Fruit fly (Drosophila melanogaster) whole organism, prepupa: Measurements from ENCODE around the gene CG17145.

Experiments used
- CG10631 ChIP-seq: fragments of 200-800 bp; sonication (Bioruptor generic); optimal IDR thresholded peaks from 2 replicates; lab custom pipeline; 2016; ENCODE audit warnings: missing biosample characterization, missing genetic modification characterization
- CG10669 ChIP-seq: fragments of 200-800 bp; sonication (Bioruptor generic); optimal IDR thresholded peaks from 3 replicates; lab custom pipeline; 2018; ENCODE audit warnings: missing biosample characterization, mild to moderate bottlenecking, missing genetic modification characterization, moderate library complexity
- CG11294 ChIP-seq: fragments of 200-800 bp; sonication (Bioruptor generic); IDR thresholded peaks from 2 replicates; pipeline ENCODE4 v1.3.6; 2022; ENCODE audit warnings: missing biosample characterization, missing genetic modification characterization
- CG15336 ChIP-seq: fragments of 200-800 bp; sonication (Bioruptor generic); IDR thresholded peaks from 2 replicates; pipeline ENCODE4 v1.3.6; 2022; ENCODE audit warnings: missing biosample characterization, missing genetic modification characterization
- CG1621 ChIP-seq: fragments of 200-800 bp; sonication (Bioruptor generic); optimal IDR thresholded peaks from 3 replicates; lab custom pipeline; 2018; ENCODE audit warnings: missing biosample characterization, mild to moderate bottlenecking, missing genetic modification characterization
- CG16779 ChIP-seq: fragments of 200-800 bp; sonication (Bioruptor generic); optimal IDR thresholded peaks from 3 replicates; lab custom pipeline; 2017; ENCODE audit warnings: missing biosample characterization, mild to moderate bottlenecking, missing genetic modification characterization
- CG3032 ChIP-seq: fragments of 200-800 bp; optimal IDR thresholded peaks from 2 replicates; lab custom pipeline; 2019; ENCODE audit warnings: missing biosample characterization, mild to moderate bottlenecking, missing genetic modification characterization, moderate library complexity
- CG31627 ChIP-seq: fragments of 200-800 bp; sonication (Bioruptor generic); optimal IDR thresholded peaks from 3 replicates; lab custom pipeline; 2016; ENCODE audit warnings: missing biosample characterization, missing genetic modification characterization
- CG32006 ChIP-seq: fragments of 200-800 bp; sonication (Bioruptor generic); optimal IDR thresholded peaks from 3 replicates; lab custom pipeline; 2017; ENCODE audit warnings: missing biosample characterization, mild to moderate bottlenecking, missing genetic modification characterization
- CG34406 ChIP-seq: fragments of 200-800 bp; sonication (Bioruptor generic); optimal IDR thresholded peaks from 3 replicates; lab custom pipeline; 2016; ENCODE audit warnings: missing biosample characterization, missing genetic modification characterization
- CG4318 ChIP-seq: fragments of 200-800 bp; sonication (Bioruptor generic); optimal IDR thresholded peaks from 3 replicates; lab custom pipeline; 2017; ENCODE audit warnings: missing biosample characterization, mild to moderate bottlenecking, missing genetic modification characterization
- CG6163 ChIP-seq: fragments of 200-800 bp; sonication (Bioruptor generic); IDR thresholded peaks from 3 replicates; pipeline ENCODE4 v1.3.6; 2022; ENCODE audit warnings: missing biosample characterization, missing genetic modification characterization
- CG6276 ChIP-seq: fragments of 200-800 bp; sonication (Bioruptor generic); optimal IDR thresholded peaks from 2 replicates; lab custom pipeline; 2017; ENCODE audit warnings: missing biosample characterization, mild to moderate bottlenecking, missing genetic modification characterization
- CG6792 ChIP-seq: fragments of 200-800 bp; sonication (Bioruptor generic); optimal IDR thresholded peaks from 3 replicates; lab custom pipeline; 2016; ENCODE audit warnings: missing biosample characterization, missing genetic modification characterization
- CG6808 ChIP-seq: fragments of 200-800 bp; sonication (Bioruptor generic); optimal IDR thresholded peaks from 3 replicates; lab custom pipeline; 2017; ENCODE audit warnings: missing biosample characterization, missing genetic modification characterization, mild to moderate bottlenecking, moderate library complexity, missing genetic modification reagents
- CG6854 ChIP-seq: fragments of 200-800 bp; sonication (Bioruptor generic); optimal IDR thresholded peaks from 2 replicates; lab custom pipeline; 2017; ENCODE audit warnings: missing biosample characterization, mild to moderate bottlenecking, missing genetic modification characterization
- CG7368 ChIP-seq: fragments of 200-800 bp; sonication (Bioruptor generic); optimal IDR thresholded peaks from 3 replicates; lab custom pipeline; 2016; ENCODE audit warnings: missing biosample characterization, missing genetic modification characterization
- CG8119 ChIP-seq: fragments of 200-800 bp; sonication (Bioruptor generic); IDR thresholded peaks from 3 replicates; pipeline ENCODE4 v1.3.6; 2022; ENCODE audit warnings: missing biosample characterization, missing genetic modification characterization
- CG8319 ChIP-seq: fragments of 200-800 bp; sonication (Bioruptor generic); optimal IDR thresholded peaks from 3 replicates; lab custom pipeline; 2016; ENCODE audit warnings: missing biosample characterization, missing genetic modification characterization
- CG8632 ChIP-seq: fragments of 200-800 bp; sonication (Bioruptor generic); optimal IDR thresholded peaks from 3 replicates; lab custom pipeline; 2016; ENCODE audit warnings: missing biosample characterization, missing genetic modification characterization
- CG9139 ChIP-seq: fragments of 200-800 bp; sonication (Bioruptor generic); optimal IDR thresholded peaks from 3 replicates; lab custom pipeline; 2017; ENCODE audit warnings: missing biosample characterization, mild to moderate bottlenecking, missing genetic modification characterization
- Eip75B ChIP-seq: fragments of 200-800 bp; sonication (Bioruptor generic); optimal IDR thresholded peaks from 3 replicates; lab custom pipeline; 2016; ENCODE audit warnings: missing biosample characterization, missing genetic modification characterization
- Eip93F ChIP-seq: fragments of 200-800 bp; sonication (Bioruptor generic); optimal IDR thresholded peaks from 2 replicates; lab custom pipeline; 2016; ENCODE audit warnings: missing biosample characterization, mild to moderate bottlenecking, missing genetic modification characterization
- Ets96B ChIP-seq: fragments of 200-800 bp; optimal IDR thresholded peaks from 2 replicates; lab custom pipeline; 2019; ENCODE audit warnings: missing biosample characterization, mild to moderate bottlenecking, missing genetic modification characterization, moderate library complexity
- Gug ChIP-seq: fragments of 200-800 bp; sonication (Bioruptor generic); IDR thresholded peaks from 2 replicates; pipeline ENCODE4 v1.3.6; 2022; ENCODE audit warnings: missing biosample characterization, missing genetic modification characterization
- Hr38 ChIP-seq: sonication (Bioruptor generic); optimal IDR thresholded peaks from 2 replicates; lab custom pipeline; 2016; ENCODE audit warnings: missing biosample characterization, missing genetic modification characterization
- Hr4 ChIP-seq: fragments of 200-800 bp; sonication (Bioruptor generic); optimal IDR thresholded peaks from 3 replicates; lab custom pipeline; 2016; ENCODE audit warnings: missing biosample characterization, missing genetic modification characterization
- Lpt ChIP-seq: fragments of 200-800 bp; sonication (Bioruptor generic); optimal IDR thresholded peaks from 3 replicates; lab custom pipeline; 2016; ENCODE audit warnings: missing biosample characterization, missing genetic modification characterization
- Met ChIP-seq: fragments of 200-800 bp; sonication (Bioruptor generic); optimal IDR thresholded peaks from 3 replicates; lab custom pipeline; 2016; ENCODE audit warnings: missing biosample characterization, missing genetic modification characterization
- Sox102F ChIP-seq: fragments of 200-800 bp; sonication (Bioruptor generic); optimal IDR thresholded peaks from 2 replicates; lab custom pipeline; 2016; ENCODE audit warnings: missing biosample characterization, mild to moderate bottlenecking, missing genetic modification characterization
- Sox14 ChIP-seq: fragments of 200-800 bp; sonication (Bioruptor generic); optimal IDR thresholded peaks from 3 replicates; lab custom pipeline; 2016; ENCODE audit warnings: missing biosample characterization, missing genetic modification characterization
- Sox15 ChIP-seq: fragments of 200-800 bp; sonication (Bioruptor generic); optimal IDR thresholded peaks from 3 replicates; lab custom pipeline; 2016; ENCODE audit warnings: missing biosample characterization, missing genetic modification characterization
- achi ChIP-seq: fragments of 200-800 bp; sonication (Bioruptor generic); optimal IDR thresholded peaks from 3 replicates; lab custom pipeline; 2016; ENCODE audit warnings: missing biosample characterization, missing genetic modification characterization
- acj6 ChIP-seq: fragments of 200-800 bp; sonication (Bioruptor generic); optimal IDR thresholded peaks from 3 replicates; lab custom pipeline; 2016; ENCODE audit warnings: missing biosample characterization, missing genetic modification characterization
- cyc ChIP-seq: fragments of 200-800 bp; sonication (Bioruptor generic); optimal IDR thresholded peaks from 3 replicates; lab custom pipeline; 2016; ENCODE audit warnings: missing biosample characterization, missing genetic modification characterization
- dac ChIP-seq: fragments of 200-800 bp; sonication (Bioruptor generic); optimal IDR thresholded peaks from 2 replicates; lab custom pipeline; 2017; ENCODE audit warnings: missing biosample characterization, mild to moderate bottlenecking, missing genetic modification characterization
- dsx ChIP-seq: fragments of 200-800 bp; optimal IDR thresholded peaks from 3 replicates; lab custom pipeline; 2019; ENCODE audit warnings: missing biosample characterization, mild to moderate bottlenecking, missing genetic modification characterization, moderate library complexity; ENCODE audit not compliant: poor library complexity, severe bottlenecking
- esn ChIP-seq: fragments of 200-800 bp; sonication (Bioruptor generic); optimal IDR thresholded peaks from 2 replicates; lab custom pipeline; 2016; ENCODE audit warnings: missing biosample characterization, mild to moderate bottlenecking, missing genetic modification characterization, moderate library complexity
- fkh ChIP-seq: fragments of 200-800 bp; sonication (Bioruptor generic); optimal IDR thresholded peaks from 3 replicates; lab custom pipeline; 2017; ENCODE audit warnings: missing biosample characterization, mild to moderate bottlenecking, missing genetic modification characterization, moderate library complexity
- lz ChIP-seq: fragments of 200-800 bp; sonication (Bioruptor generic); optimal IDR thresholded peaks from 3 replicates; lab custom pipeline; 2016; ENCODE audit warnings: missing biosample characterization, missing genetic modification characterization
- net ChIP-seq: fragments of 200-800 bp; sonication (Bioruptor generic); optimal IDR thresholded peaks from 3 replicates; lab custom pipeline; 2016; ENCODE audit warnings: missing biosample characterization, missing genetic modification characterization
- pdm3 ChIP-seq: fragments of 200-800 bp; sonication (Bioruptor generic); optimal IDR thresholded peaks from 3 replicates; lab custom pipeline; 2016; ENCODE audit warnings: missing biosample characterization, missing genetic modification characterization
- salr ChIP-seq, 2 experiments: fragments of 200-800 bp; sonication (Bioruptor generic); optimal IDR thresholded peaks; 3 replicates each; lab custom pipeline; 2016 to 2018; ENCODE audit warnings: missing biosample characterization in 2 of 2, missing genetic modification characterization in 2 of 2, mild to moderate bottlenecking in 1 of 2
- spab ChIP-seq: fragments of 200-800 bp; sonication (Bioruptor generic); optimal IDR thresholded peaks from 2 replicates; lab custom pipeline; 2017; ENCODE audit warnings: missing biosample characterization, mild to moderate bottlenecking, missing genetic modification characterization, missing genetic modification reagents
- ss ChIP-seq, 2 experiments: fragments of 200-800 bp; sonication (Bioruptor generic); optimal IDR thresholded peaks; 2 replicates in 1 of 2; 3 replicates in 1 of 2; lab custom pipeline; 2017 to 2018; ENCODE audit warnings: mild to moderate bottlenecking in 2 of 2, missing biosample characterization in 2 of 2, missing genetic modification characterization in 2 of 2, moderate library complexity in 1 of 2
- topi ChIP-seq: fragments of 200-800 bp; sonication (Bioruptor generic); optimal IDR thresholded peaks from 3 replicates; lab custom pipeline; 2016; ENCODE audit warnings: missing biosample characterization, missing genetic modification characterization

The CG17145 gene

DNA sequence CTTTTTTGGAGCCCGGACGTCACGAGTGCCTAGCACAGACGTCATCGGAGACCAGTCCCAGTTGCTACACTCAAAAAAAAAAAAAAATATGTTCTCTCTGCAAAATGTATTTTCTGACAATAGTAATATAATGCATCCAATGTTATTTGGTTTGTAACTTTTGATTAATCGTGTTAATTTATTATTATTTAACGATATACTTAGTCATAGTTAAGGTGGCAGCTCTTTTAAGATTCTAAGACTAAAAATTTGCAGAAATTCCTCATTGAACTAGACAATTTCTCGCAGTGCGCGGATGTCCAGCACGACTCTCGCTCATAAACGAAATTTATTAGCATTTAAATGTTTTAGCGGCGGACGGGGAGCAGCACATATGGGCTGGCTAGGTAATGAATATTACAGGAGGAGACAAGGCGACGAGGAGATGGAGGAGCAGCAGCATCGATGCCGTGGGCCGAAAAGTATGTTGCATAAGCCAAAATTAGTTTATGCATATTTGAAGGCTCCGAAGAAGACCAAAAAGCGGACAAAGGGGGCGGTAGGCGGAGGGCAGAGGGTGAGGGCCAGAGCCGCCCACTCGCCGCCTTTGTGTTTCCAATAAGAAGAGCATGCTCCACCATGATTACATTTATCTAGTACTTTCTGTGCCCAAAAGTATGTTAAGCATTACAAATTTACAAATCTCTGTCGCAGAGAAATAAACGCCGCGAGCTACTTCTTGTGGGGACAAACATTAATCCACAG lies 38.1 kb upstream of the CG17145 start (continued):
- peak; percentile 28 for TF ChIP-seq CG1621
- TF ChIP-seq net (GFP tag; lab: Kevin White, UChicago) = peak; percentile 73
- no peak; the same call in 1 of the 2 replicates for TF ChIP-seq Gug (GFP tag; lab: Robert Waterston, UW)
- peak; percentile 63 for TF ChIP-seq Sox102F
- peak; percentile 68 for TF ChIP-seq CG10669
- TF ChIP-seq CG3032 (tag; lab: Kevin White, UChicago) = peak; percentile 63
- peak; percentile 62; the same call in 2 of the 3 replicates for TF ChIP-seq CG6163 (GFP tag; lab: Robert Waterston, UW)
- TF ChIP-seq CG7368 (GFP tag; lab: Kevin White, UChicago) = no peak
- peak; percentile 80 for TF ChIP-seq pdm3 (GFP tag; lab: Kevin White, UChicago)
- TF ChIP-seq topi (GFP tag; lab: Kevin White, UChicago) = peak; percentile 70
- peak; percentile 59 for TF ChIP-seq CG34406 (GFP tag; lab: Kevin White, UChicago)
- peak; percentile 40 for TF ChIP-seq lz (GFP tag; lab: Kevin White, UChicago)
- TF ChIP-seq CG15336 (GFP tag; lab: Robert Waterston, UW) = peak; percentile 85
- peak; percentile 61 for TF ChIP-seq CG6808 (GFP tag; lab: Kevin White, UChicago)
- TF ChIP-seq Eip75B (GFP tag; lab: Kevin White, UChicago) = peak; percentile 61
- peak; percentile 49 for TF ChIP-seq CG6276
- TF ChIP-seq Hr4 = peak; percentile 87
- peak; percentile 55 to 61 for TF ChIP-seq ss (GFP tag; optimal IDR thresholded peaks at IDR 0.05; lab: Kevin White, UChicago)
- TF ChIP-seq CG4318 = peak; percentile 64
- peak; percentile 58 for TF ChIP-seq cyc (GFP tag; lab: Kevin White, UChicago)
- peak; percentile 52 for TF ChIP-seq dac (GFP tag; lab: Kevin White, UChicago)
- no peak for TF ChIP-seq Eip93F (GFP tag; lab: Kevin White, UChicago)
- no peak for TF ChIP-seq fkh
- no peak for TF ChIP-seq CG11294 (GFP tag; lab: Robert Waterston, UW)
- peak; percentile 69 for TF ChIP-seq esn
- TF ChIP-seq Sox14 = peak; percentile 70
- TF ChIP-seq Ets96B = peak; percentile 68
- no peak for TF ChIP-seq CG6854
- TF ChIP-seq CG16779 = no peak
- peak; percentile 70 for TF ChIP-seq CG10631 (GFP tag; lab: Kevin White, UChicago)
- TF ChIP-seq CG6792 (GFP tag; lab: Kevin White, UChicago) = peak; percentile 54
- TF ChIP-seq achi (GFP tag; lab: Kevin White, UChicago) = peak; percentile 77
- peak; percentile 37 for TF ChIP-seq Lpt
- peak; percentile 87 for TF ChIP-seq CG32006 (GFP tag; lab: Kevin White, UChicago)
- TF ChIP-seq dsx = peak; percentile 65
- peak in 1 of 2 experiments; percentile 88 for TF ChIP-seq salr (GFP tag; optimal IDR thresholded peaks at IDR 0.05; lab: Kevin White, UChicago)
- TF ChIP-seq, all 60 proteins: peak for 49

DNA sequence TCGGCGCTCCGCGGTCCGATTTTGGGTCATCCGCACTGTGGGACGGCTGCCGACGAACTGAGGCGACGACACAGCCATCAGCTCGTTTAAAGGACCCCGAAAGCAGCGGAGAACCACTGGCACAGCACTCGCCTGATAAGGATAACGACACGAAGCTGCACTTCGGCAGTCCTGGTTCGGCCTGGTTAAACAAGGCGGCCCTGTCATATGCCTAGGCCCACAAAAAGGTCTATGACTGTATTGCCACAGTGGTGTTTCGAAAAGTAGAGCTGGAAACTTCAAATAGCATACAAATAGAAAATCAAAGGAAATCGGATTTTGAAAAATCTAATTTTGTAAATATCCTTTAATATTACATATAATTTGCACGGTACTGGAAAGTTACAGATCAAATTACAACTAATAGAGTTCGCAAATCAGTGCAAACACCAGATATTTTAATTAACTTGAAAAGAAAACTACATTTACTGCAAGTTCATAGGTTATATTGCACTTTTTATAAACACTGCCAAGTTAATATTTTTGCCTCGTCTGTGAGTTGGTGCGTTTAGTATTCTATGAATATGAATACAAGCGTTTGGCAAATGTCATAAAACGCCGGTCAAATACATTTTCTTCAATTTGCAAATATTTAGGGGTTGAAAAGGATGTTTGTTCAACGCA lies 36.3 kb upstream of the CG17145 start:
- TF ChIP-seq dsx = peak; percentile 41
- TF ChIP-seq CG6792 (GFP tag; lab: Kevin White, UChicago) = peak; percentile 49
- TF ChIP-seq Hr38 = no peak
- peak; percentile 79 for TF ChIP-seq pdm3 (GFP tag; lab: Kevin White, UChicago)
- peak; percentile 45 for TF ChIP-seq CG10669
- peak; percentile 31 for TF ChIP-seq CG6276
- TF ChIP-seq dac (GFP tag; lab: Kevin White, UChicago) = no peak
- peak; percentile 81 for TF ChIP-seq acj6 (GFP tag; lab: Kevin White, UChicago)
- TF ChIP-seq Lpt = peak; percentile 11
- TF ChIP-seq CG9139 (GFP tag; lab: Kevin White, UChicago) = no peak
- peak; percentile 71 for TF ChIP-seq CG15336 (GFP tag; lab: Robert Waterston, UW)
- peak; percentile 72 for TF ChIP-seq CG8632 (GFP tag; lab: Kevin White, UChicago)
- TF ChIP-seq esn = peak; percentile 63
- peak; percentile 51 for TF ChIP-seq CG4318
- peak; percentile 87 for TF ChIP-seq Hr4
- TF ChIP-seq CG31627 (GFP tag; lab: Kevin White, UChicago) = peak; percentile 62
- TF ChIP-seq Sox15 (GFP tag; lab: Kevin White, UChicago) = peak; percentile 66
- no peak for TF ChIP-seq fkh
- peak; percentile 65 for TF ChIP-seq Met
- peak; percentile 15 for TF ChIP-seq CG7368 (GFP tag; lab: Kevin White, UChicago)
- peak; percentile 76 for TF ChIP-seq CG8119 (GFP tag; lab: Robert Waterston, UW)
- TF ChIP-seq Eip93F (GFP tag; lab: Kevin White, UChicago) = no peak
- TF ChIP-seq CG10631 (GFP tag; lab: Kevin White, UChicago) = peak; percentile 67
- TF ChIP-seq Sox102F = peak; percentile 61
- TF ChIP-seq spab (GFP tag; lab: Kevin White, UChicago) = peak; percentile 31
- TF ChIP-seq CG6854 = no peak
- no peak for TF ChIP-seq CG8319 (GFP tag; lab: Kevin White, UChicago)
